Fruit fly (Drosophila melanogaster) whole organism, embryonic: ENCODE data around the gene Trax.

ENCODE experiments used
- B-H1 ChIP-seq: fragments of 200-800 bp; sonication (Bioruptor generic); IDR thresholded peaks from 3 replicates; pipeline ENCODE4 v1.3.6; 2022; ENCODE audit warnings: missing biosample characterization, missing genetic modification characterization
- B-H2 ChIP-seq: fragments of 200-800 bp; sonication (Bioruptor generic); optimal IDR thresholded peaks from 2 replicates; lab custom pipeline; 2018; ENCODE audit warnings: missing biosample characterization, mild to moderate bottlenecking, missing genetic modification characterization
- C15 ChIP-seq: fragments of 200-800 bp; sonication (Bioruptor generic); IDR thresholded peaks from 3 replicates; pipeline ENCODE4 v1.3.6; 2022; ENCODE audit warnings: missing biosample characterization, missing genetic modification characterization
- CG10147 ChIP-seq: fragments of 200-800 bp; sonication (Bioruptor generic); optimal IDR thresholded peaks from 2 replicates; lab custom pipeline; 2019; ENCODE audit warnings: missing biosample characterization, mild to moderate bottlenecking, missing genetic modification characterization, moderate library complexity
- CG10654 ChIP-seq: fragments of 200-800 bp; sonication (Bioruptor generic); optimal IDR thresholded peaks from 2 replicates; lab custom pipeline; 2016; ENCODE audit warnings: missing biosample characterization, missing genetic modification characterization
- CG12659 ChIP-seq: fragments of 200-800 bp; sonication (Bioruptor generic); optimal IDR thresholded peaks from 3 replicates; lab custom pipeline; 2017; ENCODE audit warnings: mild to moderate bottlenecking, missing biosample characterization, missing genetic modification reagents, missing genetic modification characterization
- CG13894 ChIP-seq: fragments of 200-800 bp; sonication (Bioruptor generic); optimal IDR thresholded peaks from 3 replicates; lab custom pipeline; 2018; ENCODE audit warnings: missing biosample characterization, mild to moderate bottlenecking, missing genetic modification characterization, moderate library complexity
- CG14860 ChIP-seq: fragments of 200-800 bp; sonication (Bioruptor generic); IDR thresholded peaks from 3 replicates; pipeline ENCODE4 v1.3.6; 2022; ENCODE audit warnings: missing biosample characterization, missing genetic modification characterization; ENCODE audit not compliant: partially characterized antibody
- CG16815 ChIP-seq: fragments of 200-800 bp; sonication (Bioruptor generic); optimal IDR thresholded peaks from 3 replicates; lab custom pipeline; 2017; ENCODE audit warnings: missing biosample characterization, mild to moderate bottlenecking, missing genetic modification characterization
- CG17912 ChIP-seq: fragments of 200-800 bp; sonication (Bioruptor generic); optimal IDR thresholded peaks from 2 replicates; lab custom pipeline; 2018; ENCODE audit warnings: missing biosample characterization, mild to moderate bottlenecking, missing genetic modification characterization
- CG18476 ChIP-seq: fragments of 200-800 bp; sonication (Bioruptor generic); optimal IDR thresholded peaks from 2 replicates; lab custom pipeline; 2016; ENCODE audit warnings: missing biosample characterization, mild to moderate bottlenecking, missing genetic modification characterization
- CG2116 ChIP-seq: fragments of 200-800 bp; sonication (Bioruptor generic); optimal IDR thresholded peaks from 3 replicates; lab custom pipeline; 2018; ENCODE audit warnings: missing biosample characterization, mild to moderate bottlenecking, missing genetic modification characterization
- CG2678 ChIP-seq: fragments of 200-800 bp; sonication (Bioruptor generic); optimal IDR thresholded peaks from 3 replicates; lab custom pipeline; 2019; ENCODE audit warnings: missing biosample characterization, mild to moderate bottlenecking, missing genetic modification characterization, moderate library complexity
- CG2712 ChIP-seq: fragments of 200-800 bp; optimal IDR thresholded peaks from 3 replicates; lab custom pipeline; 2019; ENCODE audit warnings: missing biosample characterization, mild to moderate bottlenecking, missing genetic modification characterization, moderate library complexity
- CG2889 ChIP-seq: fragments of 200-800 bp; sonication (Bioruptor generic); IDR thresholded peaks from 3 replicates; pipeline ENCODE4 v1.3.6; 2022; ENCODE audit warnings: missing biosample characterization, missing genetic modification characterization
- CG31365 ChIP-seq: fragments of 200-800 bp; sonication (Bioruptor generic); optimal IDR thresholded peaks from 2 replicates; lab custom pipeline; 2018; ENCODE audit warnings: missing biosample characterization, mild to moderate bottlenecking, missing genetic modification characterization
- CG31441 ChIP-seq: fragments of 200-800 bp; sonication (Bioruptor generic); IDR thresholded peaks from 2 replicates; pipeline ENCODE4 v1.3.6; 2022; ENCODE audit warnings: missing biosample characterization, missing genetic modification characterization
- CG32532 ChIP-seq: fragments of 200-800 bp; sonication (Bioruptor generic); IDR thresholded peaks from 2 replicates; pipeline ENCODE4 v1.3.6; 2022; ENCODE audit warnings: missing biosample characterization, missing genetic modification characterization
- CG4282 ChIP-seq: fragments of 200-800 bp; sonication (Bioruptor generic); optimal IDR thresholded peaks from 2 replicates; lab custom pipeline; 2016; ENCODE audit warnings: missing biosample characterization, missing genetic modification characterization
- CG8281 ChIP-seq: fragments of 200-800 bp; sonication (Bioruptor generic); optimal IDR thresholded peaks from 2 replicates; lab custom pipeline; 2018; ENCODE audit warnings: missing biosample characterization, mild to moderate bottlenecking, missing genetic modification characterization, moderate library complexity
- CG8924 ChIP-seq: fragments of 200-800 bp; optimal IDR thresholded peaks from 3 replicates; lab custom pipeline; 2019; ENCODE audit warnings: missing biosample characterization, mild to moderate bottlenecking, missing genetic modification characterization, moderate library complexity
- CG9797 ChIP-seq: fragments of 200-800 bp; sonication (Bioruptor generic); optimal IDR thresholded peaks from 3 replicates; lab custom pipeline; 2018; ENCODE audit warnings: missing biosample characterization, mild to moderate bottlenecking, missing genetic modification characterization
- D19B ChIP-seq: fragments of 200-800 bp; sonication (Bioruptor generic); optimal IDR thresholded peaks from 2 replicates; lab custom pipeline; 2017; ENCODE audit warnings: missing biosample characterization, mild to moderate bottlenecking, missing genetic modification characterization
- Doc3 ChIP-seq: fragments of 200-800 bp; sonication (Bioruptor generic); IDR thresholded peaks from 3 replicates; pipeline ENCODE4 v1.3.6; 2022; ENCODE audit warnings: missing biosample characterization, missing genetic modification characterization; ENCODE audit not compliant: partially characterized antibody
- GATAe ChIP-seq: fragments of 200-800 bp; sonication (Bioruptor generic); conservative IDR thresholded peaks from 2 replicates; pipeline ENCODE4 v1.3.6; 2022; ENCODE audit warnings: missing biosample characterization, missing genetic modification characterization
- Hmr ChIP-seq: fragments of 200-800 bp; sonication (Bioruptor generic); optimal IDR thresholded peaks from 3 replicates; lab custom pipeline; 2017; ENCODE audit warnings: mild to moderate bottlenecking, missing biosample characterization, missing genetic modification reagents, missing genetic modification characterization
- Hmx ChIP-seq: fragments of 200-800 bp; sonication (Bioruptor generic); optimal IDR thresholded peaks from 2 replicates; lab custom pipeline; 2016; ENCODE audit warnings: missing biosample characterization, missing genetic modification characterization
- Hr39 ChIP-seq: fragments of >200 bp; optimal IDR thresholded peaks from 2 replicates; lab custom pipeline; 2017
- MBD-R2 ChIP-seq: fragments of 200-800 bp; sonication (Bioruptor generic); IDR thresholded peaks from 2 replicates; pipeline ENCODE4 v1.3.6; 2022; ENCODE audit warnings: missing biosample characterization, missing genetic modification characterization
- MESR4 ChIP-seq: fragments of 200-800 bp; sonication (Bioruptor generic); optimal IDR thresholded peaks from 2 replicates; lab custom pipeline; 2018; ENCODE audit warnings: missing biosample characterization, mild to moderate bottlenecking, missing genetic modification characterization, moderate library complexity
- Med ChIP-seq: fragments of 200-800 bp; sonication (Bioruptor generic); peaks from one replicate; lab custom pipeline; 2016; ENCODE audit warnings: missing biosample characterization, missing genetic modification characterization, mild to moderate bottlenecking, inconsistent platforms, moderate library complexity
- Meics ChIP-seq: fragments of 200-800 bp; sonication (Bioruptor generic); optimal IDR thresholded peaks from 2 replicates; lab custom pipeline; 2017; ENCODE audit warnings: missing biosample characterization, mild to moderate bottlenecking, missing genetic modification characterization
- NC2β ChIP-seq: fragments of 200-800 bp; sonication (Bioruptor generic); optimal IDR thresholded peaks from 2 replicates; lab custom pipeline; 2016; ENCODE audit warnings: missing biosample characterization, missing genetic modification characterization
- Opbp ChIP-seq: fragments of 200-800 bp; sonication (Bioruptor generic); IDR thresholded peaks from 3 replicates; pipeline ENCODE4 v1.3.6; 2022; ENCODE audit warnings: missing biosample characterization, missing genetic modification characterization; ENCODE audit not compliant: partially characterized antibody
- Xrp1 ChIP-seq: fragments of 200-800 bp; sonication (Bioruptor generic); IDR thresholded peaks from 2 replicates; pipeline ENCODE4 v1.3.6; 2022; ENCODE audit warnings: missing biosample characterization, missing genetic modification characterization
- YL-1 ChIP-seq: fragments of 200-800 bp; sonication (Bioruptor generic); optimal IDR thresholded peaks from 3 replicates; lab custom pipeline; 2017; ENCODE audit warnings: missing biosample characterization, mild to moderate bottlenecking, missing genetic modification characterization
- abd-A ChIP-seq: fragments of 200-800 bp; sonication (Bioruptor generic); optimal IDR thresholded peaks from 3 replicates; lab custom pipeline; 2019; ENCODE audit warnings: missing biosample characterization, mild to moderate bottlenecking, missing genetic modification characterization, moderate library complexity
- ato ChIP-seq: fragments of 200-800 bp; sonication (Bioruptor generic); IDR thresholded peaks from 2 replicates; pipeline ENCODE4 v1.3.6; 2022; ENCODE audit warnings: missing biosample characterization, missing genetic modification characterization; ENCODE audit not compliant: partially characterized antibody
- bigmax ChIP-seq: fragments of 200-800 bp; sonication (Bioruptor generic); optimal IDR thresholded peaks from 2 replicates; lab custom pipeline; 2018; ENCODE audit warnings: missing biosample characterization, mild to moderate bottlenecking, missing genetic modification characterization
- bowl ChIP-seq: fragments of 200-800 bp; sonication (Bioruptor generic); IDR thresholded peaks from 2 replicates; pipeline ENCODE4 v1.3.6; 2022; ENCODE audit warnings: missing biosample characterization, missing genetic modification characterization
- dan ChIP-seq: fragments of 200-800 bp; sonication (Bioruptor generic); IDR thresholded peaks from 2 replicates; pipeline ENCODE4 v1.3.6; 2022; ENCODE audit warnings: missing biosample characterization, missing genetic modification characterization
- fd96Cb ChIP-seq: fragments of 200-800 bp; sonication (Bioruptor generic); optimal IDR thresholded peaks from 2 replicates; lab custom pipeline; 2018; ENCODE audit warnings: missing biosample characterization, mild to moderate bottlenecking, missing genetic modification characterization, moderate library complexity
- gce ChIP-seq: fragments of 200-800 bp; sonication (Bioruptor generic); IDR thresholded peaks from 3 replicates; pipeline ENCODE4 v1.3.6; 2022; ENCODE audit warnings: missing biosample characterization, missing genetic modification characterization
- gt ChIP-seq: fragments of 200-800 bp; sonication (Bioruptor generic); IDR thresholded peaks from 2 replicates; pipeline ENCODE4 v1.3.6; 2022; ENCODE audit warnings: missing biosample characterization, missing genetic modification characterization
- hbn ChIP-seq: fragments of 200-800 bp; sonication (Bioruptor generic); IDR thresholded peaks from 2 replicates; pipeline ENCODE4 v1.3.6; 2022; ENCODE audit warnings: missing biosample characterization, missing genetic modification characterization; ENCODE audit not compliant: partially characterized antibody
- mam ChIP-seq: fragments of 200-800 bp; sonication (Bioruptor generic); optimal IDR thresholded peaks from 3 replicates; lab custom pipeline; 2016; ENCODE audit warnings: missing biosample characterization, missing genetic modification characterization
- mld ChIP-seq: fragments of 200-800 bp; sonication (Bioruptor generic); IDR thresholded peaks from 3 replicates; pipeline ENCODE4 v1.3.6; 2022; ENCODE audit warnings: missing biosample characterization, missing genetic modification characterization; ENCODE audit not compliant: partially characterized antibody
- pum ChIP-seq: fragments of 200-800 bp; sonication (Bioruptor generic); optimal IDR thresholded peaks from 2 replicates; lab custom pipeline; 2016; ENCODE audit warnings: missing biosample characterization, missing genetic modification characterization
- scrt ChIP-seq: fragments of 200-800 bp; sonication (Bioruptor generic); optimal IDR thresholded peaks from 2 replicates; lab custom pipeline; 2018; ENCODE audit warnings: missing biosample characterization, mild to moderate bottlenecking, missing genetic modification characterization, moderate library complexity
- zf30C ChIP-seq: fragments of 200-800 bp; sonication (Bioruptor generic); optimal IDR thresholded peaks from 3 replicates; lab custom pipeline; 2018; ENCODE audit warnings: missing biosample characterization, mild to moderate bottlenecking, missing genetic modification characterization
- zfh2 ChIP-seq: fragments of 200-800 bp; sonication (Bioruptor generic); optimal IDR thresholded peaks from 2 replicates; lab custom pipeline; 2016; ENCODE audit warnings: missing biosample characterization, missing genetic modification characterization

The Trax gene

dm6 chr3R:15330472-15330871 lies 31.0 kb upstream of the Trax start, which contains the start of gene mRpL9 (continued):
- TF ChIP-seq MESR4 (GFP tag; lab: Kevin White, UChicago) (peak; percentile 63), bigmax (GFP tag; lab: Kevin White, UChicago) (no peak), CG18476 (GFP tag; lab: Kevin White, UChicago) (no peak), CG31441 (GFP tag; lab: Robert Waterston, UW) (peak; percentile 98), B-H1 (GFP tag; lab: Robert Waterston, UW) (no peak), fd96Cb (tag; lab: Kevin White, UChicago) (no peak), CG16815 (GFP tag; lab: Kevin White, UChicago) (no peak), CG2712 (peak; percentile 34), mld (GFP tag; lab: Robert Waterston, UW) (no peak), hbn (GFP tag; lab: Robert Waterston, UW) (no peak), pum (GFP tag; lab: Kevin White, UChicago) (peak; percentile 9), B-H2 (GFP tag; lab: Kevin White, UChicago) (no peak), CG12659 (GFP tag; lab: Kevin White, UChicago) (peak; percentile 46), Xrp1 (GFP tag; lab: Robert Waterston, UW) (no peak), CG13894 (no peak), gt (GFP tag; lab: Robert Waterston, UW) (no peak), GATAe (GFP tag; lab: Robert Waterston, UW) (no peak), bowl (GFP tag; lab: Robert Waterston, UW) (no peak), ato (GFP tag; lab: Robert Waterston, UW) (no peak), CG32532 (GFP tag; lab: Robert Waterston, UW) (peak; percentile 51; the same call in 1 of the 2 replicates), mam (GFP tag; lab: Kevin White, UChicago) (peak; percentile 40), D19B (GFP tag; lab: Kevin White, UChicago) (no peak), CG2116 (peak; percentile 16), CG10147 (no peak), CG14860 (GFP tag; lab: Robert Waterston, UW) (no peak), C15 (GFP tag; lab: Robert Waterston, UW) (no peak), Med (peak; percentile 78), CG8924 (tag; lab: Kevin White, UChicago) (no peak), MBD-R2 (GFP tag; lab: Robert Waterston, UW) (peak; percentile 86), Meics (GFP tag; lab: Kevin White, UChicago) (peak; percentile 6), zf30C (GFP tag; lab: Kevin White, UChicago) (peak; percentile 10), CG31365 (tag; lab: Kevin White, UChicago) (no peak), Opbp (GFP tag; lab: Robert Waterston, UW) (peak; percentile 38; the same call in 1 of the 3 replicates), abd-A (no peak), CG8281 (tag; lab: Kevin White, UChicago) (no peak), Hmr (GFP tag; lab: Kevin White, UChicago) (no peak), Hr39 (no peak), gce (no peak), NC2β (GFP tag; lab: Kevin White, UChicago) (no peak), CG10654 (peak; percentile 9), CG9797 (GFP tag; lab: Kevin White, UChicago) (no peak), Hmx (no peak), CG4282 (GFP tag; lab: Kevin White, UChicago) (no peak), CG2889 (GFP tag; lab: Robert Waterston, UW) (no peak), CG17912 (GFP tag; lab: Kevin White, UChicago) (no peak), YL-1 (GFP tag; lab: Kevin White, UChicago) (peak; percentile 58), Doc3 (GFP tag; lab: Robert Waterston, UW) (peak; percentile 34; the same call in 1 of the 3 replicates), dan (no peak), CG2678 (no peak), scrt (no peak), zfh2 (peak; percentile 56)
